Worm (Caenorhabditis elegans) whole organism, L4/young adult: ENCODE data around the gene nhr-235.

Source experiments
- W03F9.2 ChIP-seq: fragments of 150-350 bp; optimal IDR thresholded peaks from 2 replicates; lab custom pipeline; 2014; ENCODE audit warnings: missing biosample characterization, missing genetic modification characterization
- dao-5 ChIP-seq: sonication (generic microtip); optimal IDR thresholded peaks from 2 replicates; lab custom pipeline; 2016; ENCODE audit warnings: missing genotype, missing genetic modification characterization, moderate library complexity, missing compliant biosample characterization
- him-1 ChIP-seq: sonication (generic microtip); optimal IDR thresholded peaks from 2 replicates; lab custom pipeline; 2016; ENCODE audit warnings: missing genotype, missing genetic modification reagents, missing genetic modification characterization, missing compliant biosample characterization

nhr-235 gene

DNA sequence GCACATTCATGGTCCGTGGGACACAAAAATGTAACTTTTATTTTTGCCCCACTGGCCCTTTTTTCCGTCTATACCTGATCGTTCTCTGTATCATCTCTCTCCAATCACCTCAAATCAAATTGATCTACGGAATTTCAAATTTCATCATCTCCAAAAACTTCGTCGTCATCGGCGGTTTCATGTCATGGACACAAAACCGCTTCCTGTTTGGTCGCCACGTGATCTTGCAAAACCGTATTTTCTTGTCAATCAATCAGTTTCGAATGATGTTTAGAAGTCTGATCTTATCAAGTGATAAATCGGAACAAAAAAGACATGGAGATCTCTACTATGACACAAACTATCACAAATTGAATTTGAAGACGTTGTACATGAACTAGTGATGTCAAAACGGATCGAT is 14.8 kb upstream of the nhr-235 start:
- TF ChIP-seq him-1 (tag; lab: Kevin White, UChicago) (no peak), W03F9.2 (tag; lab: Kevin White, UChicago) (no peak), dao-5 (no peak)

DNA sequence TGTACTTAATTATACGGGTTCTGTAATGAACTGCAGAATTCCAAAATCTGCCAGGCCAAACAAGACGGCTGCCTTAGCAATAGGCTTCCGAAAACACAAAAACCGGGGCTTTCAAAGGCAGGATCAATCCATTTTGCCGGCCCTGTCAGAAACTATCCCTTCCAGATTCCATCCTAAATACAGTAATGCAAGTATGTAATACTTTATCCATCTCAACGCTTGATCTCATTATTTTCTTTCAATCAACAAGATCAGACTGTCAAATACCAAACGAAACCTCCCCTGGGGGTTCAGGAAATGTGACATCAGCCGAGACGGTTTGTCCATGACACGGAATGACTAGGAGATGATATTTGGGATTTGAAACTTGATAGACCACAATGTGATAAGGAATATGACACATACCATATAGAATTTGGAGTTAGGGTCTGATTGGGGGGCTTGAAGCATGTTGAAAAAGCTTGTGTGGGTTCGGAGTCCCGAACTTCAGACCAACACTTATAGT is 14.3 kb upstream of the nhr-235 start:
- no peak for TF ChIP-seq W03F9.2 (tag; lab: Kevin White, UChicago)
- no peak for TF ChIP-seq dao-5
- no peak for TF ChIP-seq him-1 (tag; lab: Kevin White, UChicago)

DNA sequence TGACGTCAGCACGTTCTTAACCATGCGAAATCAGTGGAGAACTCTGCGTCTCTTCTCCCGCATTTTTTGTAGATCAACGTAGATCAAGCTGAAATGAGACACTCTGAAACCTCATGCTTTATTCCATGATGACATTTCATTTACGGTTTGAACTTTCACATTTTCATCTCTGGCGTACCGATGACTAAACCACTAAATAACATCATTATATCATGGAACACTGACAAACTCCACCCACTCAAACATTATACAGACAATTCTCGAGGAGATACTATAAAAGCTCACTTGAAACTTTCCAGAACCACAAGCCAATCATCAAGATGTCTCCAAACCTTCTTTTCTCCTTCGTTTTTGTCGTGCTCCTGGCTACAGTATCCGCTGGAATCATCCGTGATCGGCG is 13.6 kb upstream of the nhr-235 start, which contains the start of gene nspe-7:
Gene nspe-7, plus strand, starts transcription at position 301 of the 400 bp plus-strand sequence.
- TF ChIP-seq him-1 (tag; lab: Kevin White, UChicago) (no peak), W03F9.2 (tag; lab: Kevin White, UChicago) (no peak), dao-5 (no peak)

DNA sequence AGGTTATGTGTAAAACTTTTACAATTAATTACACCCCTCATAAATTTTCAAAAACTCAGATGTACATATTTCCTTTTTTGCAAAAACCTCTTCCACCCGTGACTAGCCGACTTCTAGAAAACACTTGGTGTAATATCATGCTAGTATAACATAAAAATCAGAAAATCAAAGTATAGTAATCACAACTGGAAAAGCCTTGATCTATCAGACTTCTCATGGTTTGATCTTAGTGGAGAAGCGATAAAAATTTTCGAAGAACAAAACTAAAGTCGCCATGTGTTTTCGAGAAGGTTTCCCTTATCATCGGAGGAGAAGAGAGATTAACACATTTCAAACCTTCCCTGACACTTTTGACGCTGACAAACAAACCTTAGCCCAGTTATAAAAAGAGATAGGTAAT is 11.9 kb upstream of the nhr-235 start, which contains the start of gene nspe-5:
Gene nspe-5, plus strand, starts transcription at position 301 of the 400 bp plus-strand sequence.
- no peak for TF ChIP-seq W03F9.2 (tag; lab: Kevin White, UChicago)
- TF ChIP-seq dao-5: no peak
- no peak for TF ChIP-seq him-1 (tag; lab: Kevin White, UChicago)

DNA sequence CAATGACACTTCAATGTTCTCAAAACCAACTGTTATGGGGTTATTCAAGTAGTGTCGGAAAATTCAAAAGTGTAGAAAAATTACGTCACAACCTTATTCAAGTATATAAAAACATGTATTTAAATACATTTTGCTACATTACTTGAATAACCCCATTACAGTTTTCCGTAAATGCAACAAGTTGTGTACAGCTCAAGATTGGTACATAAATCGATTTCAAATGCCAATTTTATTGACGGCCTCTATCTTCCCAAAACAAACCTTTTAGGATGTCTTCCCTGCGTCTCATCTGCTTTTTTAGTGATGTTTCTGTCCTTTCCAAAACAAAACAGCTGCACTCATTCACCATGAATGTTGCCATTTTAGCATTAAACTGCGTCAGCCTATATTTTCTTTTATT is 11.1 kb upstream of the nhr-235 start, which contains the start of gene Y38E10A.28:
Gene Y38E10A.28, plus strand, starts transcription at position 301 of the 400 bp plus-strand sequence.
- TF ChIP-seq W03F9.2 (tag; lab: Kevin White, UChicago) (no peak), dao-5 (no peak), him-1 (tag; lab: Kevin White, UChicago) (no peak)

DNA sequence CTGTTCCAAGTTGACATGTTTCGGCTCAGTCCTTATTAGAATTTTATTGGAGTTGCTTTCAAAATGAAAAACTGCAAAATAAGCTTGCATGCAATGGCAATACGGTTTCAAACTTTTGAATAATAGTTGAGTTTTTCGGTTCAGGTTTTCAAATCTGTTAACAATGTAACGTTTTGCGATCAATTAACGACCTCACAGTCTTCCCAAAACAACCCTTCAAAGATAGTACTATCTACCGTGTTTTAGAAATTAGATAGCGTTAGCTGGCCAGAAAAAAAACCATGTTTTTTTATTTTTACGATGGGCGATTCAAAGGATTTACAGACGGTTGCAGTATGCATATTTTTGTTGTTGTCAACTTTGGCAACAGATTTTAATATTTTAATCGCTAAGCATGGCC is 9.6 kb upstream of the nhr-235 start, which contains the start of gene Y38E10A.34:
Gene Y38E10A.34, plus strand, starts transcription at position 301 of the 400 bp plus-strand sequence.
- TF ChIP-seq him-1 (tag; lab: Kevin White, UChicago): no peak
- no peak for TF ChIP-seq W03F9.2 (tag; lab: Kevin White, UChicago)
- TF ChIP-seq dao-5: no peak

DNA sequence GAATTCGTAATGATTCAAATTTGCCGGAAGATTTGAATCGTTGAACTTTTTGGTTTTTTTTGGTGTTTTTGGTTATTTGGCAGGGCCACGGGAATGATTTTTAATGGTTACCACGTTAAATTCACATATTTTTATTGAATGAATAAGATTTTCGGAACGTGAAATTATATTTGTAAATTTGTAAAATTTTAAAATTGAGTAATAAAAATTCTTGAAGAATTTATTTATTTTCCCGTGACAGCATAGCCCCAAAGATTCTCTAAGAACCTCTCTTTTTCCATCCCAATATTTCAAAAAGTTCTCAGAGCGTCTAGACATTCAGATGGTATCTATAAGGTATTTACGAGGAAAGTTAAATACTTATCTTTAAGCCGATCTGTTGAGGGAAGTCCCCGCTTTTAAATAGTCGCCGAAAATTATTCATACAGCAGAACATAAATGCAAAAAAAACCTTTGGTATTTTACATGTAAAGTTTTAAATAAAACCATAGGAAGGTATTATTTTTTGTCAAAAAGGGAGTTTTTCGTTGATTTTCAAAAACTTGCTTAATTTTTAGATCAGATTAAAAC is 5.6 kb upstream of the nhr-235 start, which contains the start of gene Y38E10A.17:
Gene Y38E10A.17, minus strand, starts transcription at position 51 of the 570 bp plus-strand sequence.
- no peak for TF ChIP-seq dao-5
- no peak for TF ChIP-seq him-1 (tag; lab: Kevin White, UChicago)

DNA sequence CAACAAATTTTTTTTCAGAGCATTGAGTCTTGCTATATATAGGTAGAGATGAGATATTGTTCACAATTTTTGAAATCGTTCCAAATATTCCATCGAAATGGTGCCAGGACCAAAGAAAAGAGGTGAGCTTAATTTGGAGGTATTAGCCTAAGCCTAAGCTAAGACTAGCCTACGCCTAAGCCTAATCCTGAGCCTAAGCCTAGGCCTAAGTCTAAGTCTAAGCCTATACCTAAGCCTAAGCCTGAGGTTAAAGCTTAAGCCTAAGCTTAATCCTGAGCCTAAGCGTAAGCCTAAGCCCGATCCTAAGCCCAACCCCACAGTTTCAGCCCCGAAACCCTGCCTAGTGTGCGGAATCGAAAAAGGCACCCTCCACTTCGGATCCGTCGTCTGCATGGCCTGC is 3.9 kb upstream of the nhr-235 start, which contains the start of gene nhr-234:
Gene nhr-234, plus strand, starts transcription at position 77 of the 400 bp plus-strand sequence.
- no peak for TF ChIP-seq W03F9.2 (tag; lab: Kevin White, UChicago)
- no peak for TF ChIP-seq dao-5
- no peak for TF ChIP-seq him-1 (tag; lab: Kevin White, UChicago)

DNA sequence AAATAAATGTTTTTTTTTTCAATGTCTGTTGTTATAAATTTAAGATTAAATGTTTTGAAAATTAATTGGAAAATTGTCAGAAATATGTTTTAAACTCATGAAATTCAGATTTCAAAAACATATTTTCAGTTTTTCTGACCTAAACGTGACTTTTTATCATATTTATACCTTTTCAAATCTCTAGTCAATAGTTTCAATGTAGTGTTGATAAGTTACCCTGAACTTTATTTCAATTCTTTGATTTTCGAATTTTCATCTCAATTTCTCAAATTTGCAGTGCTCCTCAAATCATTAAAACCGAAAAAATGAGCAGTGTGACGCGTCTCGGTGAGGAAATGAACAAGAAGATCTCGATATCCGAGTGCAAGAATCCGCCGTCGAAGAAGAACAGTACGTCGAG is 14.0 kb downstream of the nhr-235 start, which contains the start of gene rgs-4:
Gene rgs-4, plus strand, starts transcription at position 301 of the 400 bp plus-strand sequence.
- TF ChIP-seq W03F9.2 (tag; lab: Kevin White, UChicago) (no peak), him-1 (tag; lab: Kevin White, UChicago) (no peak), dao-5 (no peak)

DNA sequence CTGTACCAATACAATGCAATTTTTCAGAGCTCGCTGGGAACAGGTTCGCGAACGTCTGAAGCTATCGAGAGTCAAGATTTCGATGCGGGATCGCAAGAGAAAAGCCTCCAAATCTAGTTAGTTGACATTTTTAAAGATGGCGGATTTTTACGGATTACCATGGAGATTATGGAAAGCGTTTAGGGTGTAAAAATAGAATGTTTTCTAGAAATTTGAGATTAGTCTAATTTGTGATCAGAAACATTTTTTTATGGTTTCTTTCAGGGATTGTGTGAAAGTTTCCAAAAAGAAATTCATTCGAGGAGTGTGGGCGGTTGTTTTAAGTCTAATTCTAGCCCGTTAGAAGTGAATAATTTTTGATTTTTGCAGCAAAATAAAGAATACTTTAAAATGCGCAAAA is 15.3 kb downstream of the nhr-235 start:
- TF ChIP-seq dao-5 (no peak), W03F9.2 (tag; lab: Kevin White, UChicago) (no peak), him-1 (tag; lab: Kevin White, UChicago) (no peak)

DNA sequence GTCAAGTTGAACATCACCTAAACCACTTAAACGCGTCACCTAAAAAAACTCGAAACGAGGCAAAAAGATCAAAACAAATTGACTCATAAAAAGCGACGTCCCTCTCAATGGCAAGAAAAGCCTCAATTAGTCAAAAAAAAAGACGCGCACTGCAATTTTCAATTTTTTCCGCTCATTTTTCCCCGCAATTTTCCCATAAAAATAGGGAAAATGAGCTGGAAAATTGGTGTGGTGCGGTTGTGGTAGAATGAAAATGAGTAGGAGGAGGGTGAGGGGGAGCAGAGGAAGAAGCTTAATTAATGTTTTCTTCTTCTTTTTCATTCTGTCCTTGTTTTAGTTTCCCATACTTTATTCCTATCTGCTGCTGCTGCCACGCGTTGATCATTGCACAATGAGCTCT is 17.1 kb downstream of the nhr-235 start:
- no peak for TF ChIP-seq W03F9.2 (tag; lab: Kevin White, UChicago)
- TF ChIP-seq dao-5: no peak
- TF ChIP-seq him-1 (tag; lab: Kevin White, UChicago): no peak

DNA sequence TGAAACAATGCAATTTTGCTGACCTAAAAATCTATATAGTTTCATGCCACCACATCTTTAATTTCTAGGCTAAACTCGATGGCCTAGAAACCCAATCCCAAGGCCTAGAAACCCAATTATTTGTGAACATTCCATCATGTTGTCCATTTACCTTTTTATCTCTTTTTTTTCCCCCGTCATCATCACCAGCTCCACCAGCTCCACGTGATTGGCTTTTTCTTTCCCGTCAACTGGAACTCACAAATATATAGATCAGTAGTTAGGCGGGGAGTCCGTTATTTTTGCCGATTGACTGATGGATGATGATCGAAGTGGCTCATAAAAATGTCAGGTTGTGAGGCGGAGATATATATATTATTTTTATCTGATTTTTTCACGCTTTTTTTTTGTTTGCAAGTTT is 17.9 kb downstream of the nhr-235 start:
- TF ChIP-seq him-1 (tag; lab: Kevin White, UChicago): no peak
- no peak for TF ChIP-seq W03F9.2 (tag; lab: Kevin White, UChicago)
- TF ChIP-seq dao-5: no peak

DNA sequence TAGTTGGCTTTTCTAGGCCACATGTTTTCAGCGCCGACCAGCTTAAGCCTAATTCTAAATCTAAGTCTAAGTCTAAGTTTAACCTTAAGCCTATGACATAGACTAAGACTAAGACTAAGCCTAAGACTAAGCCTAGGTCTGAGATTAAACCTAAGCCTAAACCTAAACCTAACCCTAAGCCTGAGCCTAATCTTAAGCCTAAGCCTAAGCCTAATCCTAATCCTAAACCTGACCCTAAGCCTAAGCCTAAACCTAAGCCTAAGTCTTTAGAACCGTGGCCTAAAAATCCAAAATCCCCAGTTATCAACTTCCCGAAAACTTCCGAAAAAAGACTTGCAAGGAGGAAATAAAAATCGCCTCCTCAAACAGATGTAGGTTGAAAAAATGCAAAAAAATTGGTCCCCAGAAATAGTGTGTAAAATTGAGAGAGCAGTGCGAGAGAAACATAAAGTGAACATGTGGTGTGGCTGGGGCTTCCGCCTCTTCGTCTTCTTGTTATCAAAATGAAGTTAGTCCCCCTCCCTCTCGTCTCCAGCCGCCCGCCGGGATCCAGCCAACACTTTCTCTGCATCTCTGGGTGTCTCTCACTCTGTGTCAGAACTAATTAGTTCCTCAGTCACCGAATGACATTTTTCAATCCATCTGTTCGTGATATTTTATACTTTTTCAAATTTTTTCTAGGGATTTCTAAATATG is 19.4 kb downstream of the nhr-235 start:
- no peak for TF ChIP-seq dao-5
- peak; percentile 18 for TF ChIP-seq W03F9.2 (tag; lab: Kevin White, UChicago)

DNA sequence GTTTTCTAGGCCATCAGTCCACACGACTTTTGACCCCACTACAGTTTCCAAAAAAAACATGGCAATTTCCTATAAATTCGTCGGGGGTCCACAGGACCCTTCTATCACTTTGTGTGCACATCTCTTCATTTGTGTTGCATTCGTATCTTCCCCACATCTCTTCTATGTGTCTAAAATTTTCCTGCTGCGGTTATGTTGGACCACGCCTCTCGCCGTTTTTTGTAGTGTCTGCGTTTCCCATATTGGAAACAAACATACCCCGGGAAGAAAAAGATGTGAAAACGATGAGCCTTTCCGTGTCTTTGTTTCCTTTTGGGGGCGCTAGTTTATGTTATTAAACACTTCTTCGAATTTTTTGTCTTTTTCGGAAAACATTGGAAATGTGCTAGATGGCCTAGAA is 21.5 kb downstream of the nhr-235 start:
- TF ChIP-seq dao-5 (no peak), him-1 (tag; lab: Kevin White, UChicago) (no peak), W03F9.2 (tag; lab: Kevin White, UChicago) (no peak)
